Worm (Caenorhabditis elegans): ENCODE measurements around the gene str-129.

The str-129 gene

ce11 chrV:8046706-8047105 is 45.6 kb downstream of the str-129 start, which contains the start of gene ZC513.3:
TSS of gene ZC513.3 (plus strand) at chrV:8047006.
- TF ChIP-seq C17E4.6 (GFP tag; IDR thresholded peaks at IDR 0.05) (no peak), nhr-90 (tag; optimal IDR thresholded peaks at IDR 0.05) (no peak), Y53F4B.3 (GFP tag; IDR thresholded peaks at IDR 0.05) (no peak), T07F8.4 (tag; optimal IDR thresholded peaks at IDR 0.05) (no peak), zfh-2 (GFP tag; conservative IDR thresholded peaks at IDR 0.05) (no peak), hsf-1 (GFP tag; IDR thresholded peaks at IDR 0.05) (no peak), Y95B8A.8 (GFP tag; IDR thresholded peaks at IDR 0.05) (no peak), snpc-1.1 (tag; optimal IDR thresholded peaks at IDR 0.05; ENCODE audit: insufficient read depth) (no peak), ztf-18 (tag; optimal IDR thresholded peaks at IDR 0.05) (no peak), akir-1 (GFP tag; optimal IDR thresholded peaks at IDR 0.05) (no peak), unc-62 (GFP tag; optimal IDR thresholded peaks at IDR 0.05) (no peak), tbx-9 (tag; optimal IDR thresholded peaks at IDR 0.05; ENCODE audit: borderline replicate concordance) (no peak), ceh-91 (GFP tag; IDR thresholded peaks at IDR 0.05) (no peak), pbrm-1 (GFP tag; IDR thresholded peaks at IDR 0.05) (no peak), ztf-22 (GFP tag; optimal IDR thresholded peaks at IDR 0.05) (no peak), ekl-4 (GFP tag; IDR thresholded peaks at IDR 0.05) (no peak), lsy-27 (tag; optimal IDR thresholded peaks at IDR 0.05; ENCODE audit: borderline replicate concordance, insufficient read depth) (no peak), F49E8.2 (tag; optimal IDR thresholded peaks at IDR 0.05; ENCODE audit: insufficient read depth) (no peak), nfya-2 (GFP tag; IDR thresholded peaks at IDR 0.05) (no peak)

- TF ChIP-seq snpc-3.4 (tag; optimal IDR thresholded peaks at IDR 0.05), result no peak
- no peak for TF ChIP-seq ets-4 (GFP tag; optimal IDR thresholded peaks at IDR 0.05)
- no peak for TF ChIP-seq nhr-80 (tag; optimal IDR thresholded peaks at IDR 0.05)
- TF ChIP-seq let-526 (GFP tag; IDR thresholded peaks at IDR 0.05), result no peak
- no peak for TF ChIP-seq dpff-1 (tag; optimal IDR thresholded peaks at IDR 0.05)
- no peak for TF ChIP-seq somi-1 (GFP tag; optimal IDR thresholded peaks at IDR 0.05)
- no peak for TF ChIP-seq tbp1 (GFP tag; optimal IDR thresholded peaks at IDR 0.05)
- TF ChIP-seq tbx-9 (tag; optimal IDR thresholded peaks at IDR 0.05; ENCODE audit: borderline replicate concordance), result no peak
- no peak for TF ChIP-seq T26A5.8 (tag; optimal IDR thresholded peaks at IDR 0.05)
- no peak for TF ChIP-seq lsy-27 (tag; optimal IDR thresholded peaks at IDR 0.05; ENCODE audit: borderline replicate concordance, insufficient read depth)
- no peak for TF ChIP-seq xnd-1 (tag; optimal IDR thresholded peaks at IDR 0.05)
- TF ChIP-seq B0261.1 (tag; optimal IDR thresholded peaks at IDR 0.05), result no peak
- no peak for TF ChIP-seq unc-130 (GFP tag; optimal IDR thresholded peaks at IDR 0.05)
- TF ChIP-seq ztf-26 (tag; optimal IDR thresholded peaks at IDR 0.05), result no peak
- TF ChIP-seq ztf-18 (tag; optimal IDR thresholded peaks at IDR 0.05), result no peak
- no peak for TF ChIP-seq pbrm-1 (GFP tag; IDR thresholded peaks at IDR 0.05)
- no peak for TF ChIP-seq F33H1.4 (GFP tag; IDR thresholded peaks at IDR 0.05)
- TF ChIP-seq lag-1 (GFP tag; IDR thresholded peaks at IDR 0.05), result no peak
Measured at ce11 chrV:8044957-8045356, 47.3 kb downstream of the str-129 start.

ce11 chrV:8043664-8044063 is 48.6 kb downstream of the str-129 start:
- no peak for TF ChIP-seq efl-1 (GFP tag; optimal IDR thresholded peaks at IDR 0.05)
- TF ChIP-seq atf-7 (tag; optimal IDR thresholded peaks at IDR 0.05), result no peak

All from whole organism, young adult.